Fruit fly (Drosophila melanogaster): Measurements from ENCODE around the gene CG13829.

DNA sequence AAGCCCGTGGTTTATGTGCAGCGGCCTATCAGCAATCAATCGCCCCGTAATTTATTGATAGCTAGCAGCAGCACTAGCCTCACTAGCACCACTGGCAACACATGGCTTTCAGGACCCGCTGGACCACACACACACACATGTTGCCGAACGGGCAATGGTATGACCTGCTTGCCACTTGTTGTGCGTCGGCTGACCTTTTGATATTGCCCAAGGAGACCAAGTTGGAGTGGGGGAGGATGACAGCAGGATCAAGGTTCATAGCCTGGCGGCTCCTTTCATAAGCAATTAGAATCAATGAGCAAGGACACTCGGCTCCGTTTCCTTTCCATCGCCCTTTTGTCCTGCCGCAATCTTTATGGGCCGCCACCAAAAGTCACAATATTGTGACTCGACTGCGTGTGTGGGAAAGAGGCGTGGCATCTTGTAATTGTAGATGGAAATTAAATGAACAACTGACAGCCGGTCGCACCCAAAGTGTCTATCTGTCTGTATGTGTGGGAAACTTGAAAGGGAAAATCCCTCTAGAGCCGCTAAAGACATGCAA lies 29.7 kb downstream of the CG13829 start:
- TF ChIP-seq CG7368 (GFP tag; optimal IDR thresholded peaks at IDR 0.05) (no peak), ss (GFP tag; optimal IDR thresholded peaks at IDR 0.05) (no peak), CG8119 (GFP tag; IDR thresholded peaks at IDR 0.05) (no peak), fd85E (GFP tag; optimal IDR thresholded peaks at IDR 0.05) (no peak), CG6808 (GFP tag; optimal IDR thresholded peaks at IDR 0.05) (no peak), spab (GFP tag; optimal IDR thresholded peaks at IDR 0.05) (no peak), Sox102F (GFP tag; optimal IDR thresholded peaks at IDR 0.05) (no peak), CG6854 (GFP tag; optimal IDR thresholded peaks at IDR 0.05) (no peak), CG32006 (GFP tag; optimal IDR thresholded peaks at IDR 0.05) (no peak), Eip78C (GFP tag) (no peak), CG6163 (GFP tag; IDR thresholded peaks at IDR 0.05) (no peak), Lpt (GFP tag; optimal IDR thresholded peaks at IDR 0.05) (no peak), CG1621 (tag; optimal IDR thresholded peaks at IDR 0.05) (no peak), Hr39 (GFP tag; optimal IDR thresholded peaks at IDR 0.05) (no peak)

All from whole organism, prepupa.